Fruit fly (Drosophila melanogaster) whole organism, embryonic: ENCODE data around the gene PRL-1.

Experiments
- Atf-2 ChIP-seq: fragments of 200-800 bp; sonication (Bioruptor generic); optimal IDR thresholded peaks from 2 replicates; lab custom pipeline; 2016; ENCODE audit warnings: missing biosample characterization, missing genetic modification characterization
- Atf3 ChIP-seq: fragments of 200-800 bp; sonication (Bioruptor generic); optimal IDR thresholded peaks from 3 replicates; lab custom pipeline; 2016; ENCODE audit warnings: missing biosample characterization, missing genetic modification characterization
- C15 ChIP-seq: fragments of 200-800 bp; sonication (Bioruptor generic); IDR thresholded peaks from 3 replicates; pipeline ENCODE4 v1.3.6; 2022; ENCODE audit warnings: missing biosample characterization, missing genetic modification characterization
- CG10431 ChIP-seq: fragments of 200-800 bp; sonication (Bioruptor generic); optimal IDR thresholded peaks from 3 replicates; lab custom pipeline; 2018; ENCODE audit warnings: missing biosample characterization, mild to moderate bottlenecking, missing genetic modification characterization
- CG11504 ChIP-seq: fragments of 200-800 bp; sonication (Bioruptor generic); optimal IDR thresholded peaks from 3 replicates; lab custom pipeline; 2019; ENCODE audit warnings: missing biosample characterization, mild to moderate bottlenecking, missing genetic modification characterization, moderate library complexity
- CG12744 ChIP-seq: fragments of 200-800 bp; sonication (Bioruptor generic); optimal IDR thresholded peaks from 2 replicates; lab custom pipeline; 2016; ENCODE audit warnings: missing biosample characterization, missing genetic modification characterization
- CG12769 ChIP-seq: fragments of 200-800 bp; sonication (Bioruptor generic); optimal IDR thresholded peaks from 2 replicates; lab custom pipeline; 2019; ENCODE audit warnings: missing biosample characterization, mild to moderate bottlenecking, missing genetic modification characterization, moderate library complexity
- CG13424 ChIP-seq: fragments of 200-800 bp; sonication (Bioruptor generic); optimal IDR thresholded peaks from 2 replicates; lab custom pipeline; 2019; ENCODE audit warnings: missing biosample characterization, mild to moderate bottlenecking, missing genetic modification characterization, moderate library complexity
- CG13775 ChIP-seq: fragments of 200-800 bp; sonication (Bioruptor generic); optimal IDR thresholded peaks from 3 replicates; lab custom pipeline; 2017; ENCODE audit warnings: missing biosample characterization, mild to moderate bottlenecking, missing genetic modification characterization
- CG15073 ChIP-seq: fragments of 200-800 bp; sonication (Bioruptor generic); optimal IDR thresholded peaks from 2 replicates; lab custom pipeline; 2016; ENCODE audit warnings: missing biosample characterization, missing genetic modification characterization
- CG15479 ChIP-seq: fragments of 200-800 bp; sonication (Bioruptor generic); optimal IDR thresholded peaks from 3 replicates; lab custom pipeline; 2019; ENCODE audit warnings: missing biosample characterization, mild to moderate bottlenecking, missing genetic modification characterization, moderate library complexity
- CG17829 ChIP-seq: fragments of 200-800 bp; optimal IDR thresholded peaks from 2 replicates; lab custom pipeline; 2019; ENCODE audit warnings: missing biosample characterization, mild to moderate bottlenecking, missing genetic modification characterization, moderate library complexity
- CG18011 ChIP-seq: fragments of 200-800 bp; sonication (Bioruptor generic); optimal IDR thresholded peaks from 2 replicates; lab custom pipeline; 2017; ENCODE audit warnings: missing biosample characterization, missing genetic modification characterization, mild to moderate bottlenecking, moderate library complexity, missing genotype
- CG18262 ChIP-seq: fragments of 200-800 bp; optimal IDR thresholded peaks from 3 replicates; lab custom pipeline; 2019; ENCODE audit warnings: missing biosample characterization, mild to moderate bottlenecking, missing genetic modification characterization, moderate library complexity
- CG18476 ChIP-seq: fragments of 200-800 bp; sonication (Bioruptor generic); optimal IDR thresholded peaks from 2 replicates; lab custom pipeline; 2016; ENCODE audit warnings: missing biosample characterization, mild to moderate bottlenecking, missing genetic modification characterization
- CG2199 ChIP-seq: fragments of 200-800 bp; sonication (Bioruptor generic); IDR thresholded peaks from 3 replicates; pipeline ENCODE4 v1.3.6; 2022; ENCODE audit warnings: missing biosample characterization, missing genetic modification characterization
- CG32767 ChIP-seq: fragments of 200-800 bp; sonication (Bioruptor generic); IDR thresholded peaks from 2 replicates; pipeline ENCODE4 v1.3.6; 2022; ENCODE audit warnings: missing biosample characterization, missing genetic modification characterization
- CG4360 ChIP-seq: fragments of 200-800 bp; sonication (Bioruptor generic); IDR thresholded peaks from 2 replicates; pipeline ENCODE4 v1.3.6; 2022; ENCODE audit warnings: missing biosample characterization, missing genetic modification characterization
- CG7786 ChIP-seq: fragments of 200-800 bp; sonication (Bioruptor generic); optimal IDR thresholded peaks from 2 replicates; lab custom pipeline; 2016; ENCODE audit warnings: missing biosample characterization, missing genetic modification characterization
- CG7839 ChIP-seq: fragments of 200-800 bp; sonication (Bioruptor generic); optimal IDR thresholded peaks from 3 replicates; lab custom pipeline; 2018; ENCODE audit warnings: missing biosample characterization, mild to moderate bottlenecking, missing genetic modification characterization, moderate library complexity
- CG9609 ChIP-seq: fragments of 200-800 bp; sonication (Bioruptor generic); optimal IDR thresholded peaks from 3 replicates; lab custom pipeline; 2016; ENCODE audit warnings: missing biosample characterization, missing genetic modification characterization
- CG9727 ChIP-seq: fragments of 200-800 bp; sonication (Bioruptor generic); optimal IDR thresholded peaks from 3 replicates; lab custom pipeline; 2017; ENCODE audit warnings: missing biosample characterization, mild to moderate bottlenecking, missing genetic modification characterization
- CrebB ChIP-seq: fragments of 200-800 bp; sonication (Bioruptor generic); optimal IDR thresholded peaks from 3 replicates; lab custom pipeline; 2018; ENCODE audit warnings: missing biosample characterization, mild to moderate bottlenecking, missing genetic modification characterization
- Doc2 ChIP-seq: fragments of 200-800 bp; sonication (Bioruptor generic); IDR thresholded peaks from 2 replicates; pipeline ENCODE4 v1.3.6; 2022; ENCODE audit warnings: missing biosample characterization, missing genetic modification characterization
- Hey ChIP-seq: fragments of 200-800 bp; sonication (Bioruptor generic); optimal IDR thresholded peaks from 3 replicates; lab custom pipeline; 2018; ENCODE audit warnings: missing biosample characterization, mild to moderate bottlenecking, missing genetic modification characterization
- Hr3 ChIP-seq: fragments of 200-800 bp; sonication (Bioruptor generic); optimal IDR thresholded peaks from 3 replicates; lab custom pipeline; 2016; ENCODE audit warnings: missing biosample characterization, missing genetic modification characterization
- Lim3 ChIP-seq: fragments of 200-800 bp; sonication (Bioruptor generic); IDR thresholded peaks from 2 replicates; pipeline ENCODE4 v1.3.6; 2022; ENCODE audit warnings: missing biosample characterization, missing genetic modification characterization
- Meics ChIP-seq: fragments of 200-800 bp; sonication (Bioruptor generic); optimal IDR thresholded peaks from 2 replicates; lab custom pipeline; 2017; ENCODE audit warnings: missing biosample characterization, mild to moderate bottlenecking, missing genetic modification characterization
- Neu2 ChIP-seq: fragments of 200-800 bp; sonication (Bioruptor generic); optimal IDR thresholded peaks from 3 replicates; lab custom pipeline; 2016; ENCODE audit warnings: missing biosample characterization, missing genetic modification characterization, borderline replicate concordance
- Nf-YA ChIP-seq: fragments of 200-800 bp; sonication (Bioruptor generic); IDR thresholded peaks from 2 replicates; pipeline ENCODE4 v1.3.6; 2022; ENCODE audit warnings: missing biosample characterization, missing genetic modification characterization
- Vsx1 ChIP-seq: fragments of 200-800 bp; sonication (Bioruptor generic); optimal IDR thresholded peaks from 2 replicates; lab custom pipeline; 2017; ENCODE audit warnings: missing biosample characterization, mild to moderate bottlenecking, missing genetic modification characterization, missing genetic modification reagents
- bsh ChIP-seq, 2 experiments: fragments of 200-800 bp; sonication (Bioruptor generic); optimal IDR thresholded peaks; 2 replicates each; lab custom pipeline; 2017 to 2018; ENCODE audit warnings: mild to moderate bottlenecking in 2 of 2, missing biosample characterization in 2 of 2, missing genetic modification characterization in 2 of 2, moderate library complexity in 1 of 2
- btn ChIP-seq: fragments of 200-800 bp; sonication (Bioruptor generic); optimal IDR thresholded peaks from 2 replicates; lab custom pipeline; 2016; ENCODE audit warnings: missing biosample characterization, missing genetic modification characterization
- cad ChIP-seq: fragments of >200 bp; optimal IDR thresholded peaks from 2 replicates; lab custom pipeline; 2017; ENCODE audit warnings: missing biosample characterization, missing genetic modification characterization
- dimm ChIP-seq: fragments of 200-800 bp; sonication (Bioruptor generic); IDR thresholded peaks from 2 replicates; pipeline ENCODE4 v1.3.6; 2022; ENCODE audit warnings: missing biosample characterization, missing genetic modification characterization
- disco-r ChIP-seq: fragments of 200-800 bp; sonication (Bioruptor generic); optimal IDR thresholded peaks from 2 replicates; lab custom pipeline; 2016; ENCODE audit warnings: missing biosample characterization, missing genetic modification characterization
- dm ChIP-seq: fragments of 200-800 bp; sonication (Bioruptor generic); optimal IDR thresholded peaks from 3 replicates; lab custom pipeline; 2016; ENCODE audit warnings: missing biosample characterization, missing genetic modification characterization
- fru ChIP-seq: fragments of >200 bp; optimal IDR thresholded peaks from 2 replicates; lab custom pipeline; 2017
- ind ChIP-seq: fragments of 200-800 bp; sonication (Bioruptor generic); optimal IDR thresholded peaks from 3 replicates; lab custom pipeline; 2016; ENCODE audit warnings: missing biosample characterization, missing genetic modification characterization
- mam ChIP-seq: fragments of 200-800 bp; sonication (Bioruptor generic); optimal IDR thresholded peaks from 3 replicates; lab custom pipeline; 2016; ENCODE audit warnings: missing biosample characterization, missing genetic modification characterization
- nmo ChIP-seq: fragments of 200-800 bp; sonication (Bioruptor generic); optimal IDR thresholded peaks from 2 replicates; lab custom pipeline; 2018; ENCODE audit warnings: missing biosample characterization, mild to moderate bottlenecking, missing genetic modification characterization, moderate library complexity
- p53 ChIP-seq: fragments of 200-800 bp; sonication (Bioruptor generic); optimal IDR thresholded peaks from 2 replicates; lab custom pipeline; 2016; ENCODE audit warnings: missing biosample characterization, missing genetic modification characterization
- pzg ChIP-seq: fragments of 200-800 bp; sonication (Bioruptor generic); optimal IDR thresholded peaks from 3 replicates; lab custom pipeline; 2018; ENCODE audit warnings: missing biosample characterization, mild to moderate bottlenecking, missing genetic modification characterization, moderate library complexity
- rib ChIP-seq: fragments of 200-800 bp; sonication (Bioruptor generic); IDR thresholded peaks from 2 replicates; pipeline ENCODE4 v1.3.6; 2022; ENCODE audit warnings: missing biosample characterization, missing genetic modification characterization
- run ChIP-seq: fragments of 200-800 bp; sonication (Bioruptor generic); optimal IDR thresholded peaks from 3 replicates; lab custom pipeline; 2018; ENCODE audit warnings: missing biosample characterization, mild to moderate bottlenecking, missing genetic modification characterization
- slbo ChIP-seq: fragments of 200-800 bp; sonication (Bioruptor generic); IDR thresholded peaks from 2 replicates; pipeline ENCODE4 v1.3.6; 2022; ENCODE audit warnings: missing biosample characterization, missing genetic modification characterization
- so ChIP-seq: fragments of 200-800 bp; sonication (Bioruptor generic); IDR thresholded peaks from 3 replicates; pipeline ENCODE4 v1.3.6; 2022; ENCODE audit warnings: missing biosample characterization, missing genetic modification characterization
- sr ChIP-seq: fragments of 200-800 bp; sonication (Bioruptor generic); IDR thresholded peaks from 3 replicates; pipeline ENCODE4 v1.3.6; 2022; ENCODE audit warnings: missing biosample characterization, missing genetic modification characterization
- trem ChIP-seq: fragments of 200-800 bp; optimal IDR thresholded peaks from 3 replicates; lab custom pipeline; 2019; ENCODE audit warnings: missing biosample characterization, mild to moderate bottlenecking, missing genetic modification characterization, moderate library complexity
- vfl ChIP-seq: fragments of 200-800 bp; sonication (Bioruptor generic); optimal IDR thresholded peaks from 2 replicates; lab custom pipeline; 2016; ENCODE audit warnings: missing biosample characterization, missing genetic modification characterization

Gene PRL-1

DNA sequence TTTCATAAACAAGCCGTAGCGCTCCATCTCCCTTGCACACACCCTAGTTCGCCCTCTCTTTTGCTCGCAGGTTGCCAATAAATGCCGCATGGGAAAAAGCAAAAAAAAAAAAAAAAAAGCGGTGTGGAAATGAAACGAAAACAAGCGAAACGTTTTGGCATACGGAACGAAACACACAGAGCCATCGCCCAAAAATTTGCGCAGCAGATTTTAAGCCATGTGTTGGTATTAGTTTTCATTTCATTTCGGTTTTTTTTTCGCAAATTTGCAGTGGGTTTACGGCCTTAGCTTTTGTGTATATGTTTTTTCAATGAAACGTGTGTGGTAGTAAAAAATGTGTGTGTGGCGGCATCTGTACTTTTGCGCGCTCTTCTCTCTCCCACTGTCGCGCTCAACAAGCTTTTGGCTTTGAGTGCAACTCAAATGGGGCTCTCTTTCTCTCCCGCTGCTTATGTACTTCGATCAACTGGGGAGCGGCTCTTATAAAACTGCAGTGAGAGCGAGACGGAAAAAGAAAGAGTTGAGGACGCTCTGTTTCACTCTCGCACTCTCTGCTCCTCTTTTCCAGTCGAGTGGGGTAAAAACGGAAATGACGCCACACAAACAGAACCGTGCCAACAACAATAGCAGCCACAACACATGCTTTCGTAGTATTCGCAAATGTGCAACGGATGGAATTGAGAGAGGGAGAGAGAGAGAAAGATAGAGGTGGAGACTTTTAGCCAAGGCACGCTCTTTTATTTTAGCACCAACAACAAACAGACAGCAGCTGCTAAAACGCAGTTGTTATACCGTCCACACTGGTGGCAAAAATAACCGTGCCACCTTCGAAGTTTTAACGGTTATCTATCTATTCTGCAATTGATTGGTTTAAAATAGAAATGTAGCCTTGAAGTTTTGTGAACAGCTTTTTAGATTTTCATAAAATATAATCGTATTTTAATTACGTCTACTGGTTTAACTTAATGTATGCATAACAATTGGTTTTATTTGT lies 27.2 kb upstream of the PRL-1 start (continued):
- TF ChIP-seq CG9609 (GFP tag; lab: Kevin White, UChicago) (peak; percentile 53), Hey (no peak), fru (no peak), CG12769 (peak; percentile 79), CrebB (tag; lab: Kevin White, UChicago) (peak; percentile 57), CG13775 (GFP tag; lab: Kevin White, UChicago) (peak; percentile 61), CG18476 (peak; percentile 25), cad (GFP tag; lab: Kevin White, UChicago) (peak; percentile 28), Lim3 (GFP tag; lab: Robert Waterston, UW) (no peak), pzg (GFP tag; lab: Kevin White, UChicago) (no peak), CG2199 (no peak), rib (GFP tag; lab: Robert Waterston, UW) (no peak), Nf-YA (GFP tag; lab: Robert Waterston, UW) (no peak), btn (no peak), run (tag; lab: Kevin White, UChicago) (no peak), CG18011 (peak; percentile 32), C15 (GFP tag; lab: Robert Waterston, UW) (no peak), Doc2 (GFP tag; lab: Robert Waterston, UW) (no peak), Hr3 (GFP tag; lab: Kevin White, UChicago) (no peak), sr (GFP tag; lab: Robert Waterston, UW) (no peak), CG17829 (tag; lab: Kevin White, UChicago) (no peak), CG7839 (tag; lab: Kevin White, UChicago) (peak; percentile 59), CG32767 (GFP tag; lab: Robert Waterston, UW) (no peak), CG10431 (GFP tag; lab: Kevin White, UChicago) (no peak), disco-r (GFP tag; lab: Kevin White, UChicago) (peak; percentile 47), Meics (GFP tag; lab: Kevin White, UChicago) (peak; percentile 68), bsh (GFP tag; optimal IDR thresholded peaks at IDR 0.05; lab: Kevin White, UChicago) (peak; percentile 30 to 33), mam (GFP tag; lab: Kevin White, UChicago) (peak; percentile 50), CG15479 (GFP tag; lab: Kevin White, UChicago) (no peak), vfl (GFP tag; lab: Kevin White, UChicago) (no peak), dm (GFP tag; lab: Kevin White, UChicago) (peak; percentile 47), dimm (no peak), ind (GFP tag; lab: Kevin White, UChicago) (peak; percentile 50), CG4360 (GFP tag; lab: Robert Waterston, UW) (no peak), Neu2 (GFP tag; lab: Kevin White, UChicago) (no peak), p53 (no peak), CG18262 (tag; lab: Kevin White, UChicago) (peak; percentile 27), Atf3 (GFP tag; lab: Kevin White, UChicago) (no peak), Atf-2 (GFP tag; lab: Kevin White, UChicago) (peak; percentile 1), CG15073 (GFP tag; lab: Kevin White, UChicago) (peak; percentile 97), trem (tag; lab: Kevin White, UChicago) (no peak), CG11504 (tag; lab: Kevin White, UChicago) (peak; percentile 56), Vsx1 (GFP tag; lab: Kevin White, UChicago) (peak; percentile 40), so (GFP tag; lab: Robert Waterston, UW) (no peak), nmo (GFP tag; lab: Kevin White, UChicago) (peak; percentile 37), slbo (GFP tag; lab: Robert Waterston, UW) (no peak), CG12744 (peak; percentile 13), CG13424 (peak; percentile 29), CG7786 (GFP tag; lab: Kevin White, UChicago) (peak; percentile 5), CG9727 (GFP tag; lab: Kevin White, UChicago) (peak; percentile 45)
